Fruit fly (Drosophila melanogaster) whole organism, wandering third instar larva: ENCODE results near the gene ATPsynE.

ENCODE experiments used
- Abd-B ChIP-seq: fragments of >200 bp; optimal IDR thresholded peaks from 2 replicates; lab custom pipeline; 2017; ENCODE audit warnings: missing biosample characterization, missing genetic modification characterization
- CG9705 ChIP-seq: fragments of 200-800 bp; sonication (Bioruptor generic); optimal IDR thresholded peaks from 2 replicates; lab custom pipeline; 2018; ENCODE audit warnings: missing biosample characterization, mild to moderate bottlenecking, missing genetic modification characterization
- Hr78 ChIP-seq: fragments of >200 bp; optimal IDR thresholded peaks from 2 replicates; lab custom pipeline; 2017; ENCODE audit warnings: missing biosample characterization, missing genetic modification characterization
- Hr83 ChIP-seq: fragments of 200-300 bp; sonication (Bioruptor generic); optimal IDR thresholded peaks from 2 replicates; lab custom pipeline; 2016; ENCODE audit warnings: missing biosample characterization, mild to moderate bottlenecking, missing genetic modification characterization, moderate library complexity; ENCODE audit not compliant: poor library complexity, severe bottlenecking
- Myc ChIP-seq: fragments of >200 bp; optimal IDR thresholded peaks from 2 replicates; lab custom pipeline; 2017
- Rel ChIP-seq, 2 experiments: fragments of 200-800 bp; sonication (Bioruptor generic) in 1 of 2; optimal IDR thresholded peaks; 2 replicates in 1 of 2; 3 replicates in 1 of 2; lab custom pipeline; 2016 to 2019; ENCODE audit warnings: mild to moderate bottlenecking in 2 of 2, missing biosample characterization in 2 of 2, missing genetic modification characterization in 2 of 2, moderate library complexity in 1 of 2
- br ChIP-seq: fragments of 200-800 bp; sonication (Bioruptor generic); optimal IDR thresholded peaks from 2 replicates; lab custom pipeline; 2016; ENCODE audit warnings: missing biosample characterization, missing genetic modification characterization
- brk ChIP-seq: fragments of 200-800 bp; sonication (Bioruptor generic); optimal IDR thresholded peaks from 2 replicates; lab custom pipeline; 2016; ENCODE audit warnings: missing biosample characterization, mild to moderate bottlenecking, missing genetic modification characterization
- fru ChIP-seq: fragments of 200-800 bp; sonication (Bioruptor generic); optimal IDR thresholded peaks from 3 replicates; lab custom pipeline; 2016; ENCODE audit warnings: missing biosample characterization, mild to moderate bottlenecking, missing genetic modification characterization
- h ChIP-seq: fragments of 200-800 bp; sonication (Bioruptor generic); optimal IDR thresholded peaks from 3 replicates; lab custom pipeline; 2016; ENCODE audit warnings: missing biosample characterization, mild to moderate bottlenecking, missing genetic modification characterization
- lola ChIP-seq: fragments of >200 bp; optimal IDR thresholded peaks from 2 replicates; lab custom pipeline; 2017; ENCODE audit warnings: missing biosample characterization, missing genetic modification characterization
- pan ChIP-seq: fragments of >200 bp; optimal IDR thresholded peaks from 2 replicates; lab custom pipeline; 2017
- usp ChIP-seq: fragments of >200 bp; optimal IDR thresholded peaks from 2 replicates; lab custom pipeline; 2017; ENCODE audit warnings: missing biosample characterization, missing genetic modification characterization
- woc ChIP-seq: sonication (Bioruptor generic); optimal IDR thresholded peaks from 2 replicates; lab custom pipeline; 2016; ENCODE audit warnings: missing biosample characterization, mild to moderate bottlenecking, missing genetic modification characterization

DNA sequence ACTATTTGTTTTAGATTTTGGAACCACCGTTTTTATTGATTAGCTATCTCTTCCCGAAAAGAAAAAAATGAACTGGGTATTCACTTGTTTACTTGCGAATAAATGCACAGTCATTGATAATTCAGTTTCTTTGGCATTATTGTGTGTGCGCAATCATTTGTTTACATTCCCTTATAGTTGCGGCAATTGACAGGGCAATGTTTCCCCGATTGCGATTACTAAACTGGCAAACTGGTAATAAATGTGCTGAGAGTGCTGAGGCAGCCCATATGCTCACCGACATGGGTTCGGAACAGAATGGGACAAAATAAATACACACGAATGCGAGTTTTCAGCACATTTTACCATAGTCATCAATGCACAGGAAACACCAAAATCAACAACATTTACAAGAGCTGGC, 39.2 kb downstream of the ATPsynE start:
- TF ChIP-seq pan (lab: Kevin White, UChicago) (no peak), CG9705 (GFP tag; lab: Kevin White, UChicago) (no peak), lola (no peak), Hr83 (no peak), fru (GFP tag; lab: Kevin White, UChicago) (no peak), Myc (lab: Kevin White, UChicago) (no peak), woc (GFP tag; lab: Kevin White, UChicago) (no peak), br (GFP tag; lab: Kevin White, UChicago) (no peak), Hr78 (GFP tag; lab: Kevin White, UChicago) (no peak), h (GFP tag; lab: Kevin White, UChicago) (no peak), Rel (GFP tag; optimal IDR thresholded peaks at IDR 0.05; lab: Kevin White, UChicago) (no peak), Rel (tag; optimal IDR thresholded peaks at IDR 0.05; lab: Kevin White, UChicago) (no peak), usp (GFP tag; lab: Kevin White, UChicago) (no peak), Abd-B (no peak), brk (no peak)
